Worm (Caenorhabditis elegans): ENCODE measurements around the gene vhl-1.
A peak's percentile ranks its signal among the peaks of the same experiment; 100 is the strongest.

The vhl-1 gene

DNA sequence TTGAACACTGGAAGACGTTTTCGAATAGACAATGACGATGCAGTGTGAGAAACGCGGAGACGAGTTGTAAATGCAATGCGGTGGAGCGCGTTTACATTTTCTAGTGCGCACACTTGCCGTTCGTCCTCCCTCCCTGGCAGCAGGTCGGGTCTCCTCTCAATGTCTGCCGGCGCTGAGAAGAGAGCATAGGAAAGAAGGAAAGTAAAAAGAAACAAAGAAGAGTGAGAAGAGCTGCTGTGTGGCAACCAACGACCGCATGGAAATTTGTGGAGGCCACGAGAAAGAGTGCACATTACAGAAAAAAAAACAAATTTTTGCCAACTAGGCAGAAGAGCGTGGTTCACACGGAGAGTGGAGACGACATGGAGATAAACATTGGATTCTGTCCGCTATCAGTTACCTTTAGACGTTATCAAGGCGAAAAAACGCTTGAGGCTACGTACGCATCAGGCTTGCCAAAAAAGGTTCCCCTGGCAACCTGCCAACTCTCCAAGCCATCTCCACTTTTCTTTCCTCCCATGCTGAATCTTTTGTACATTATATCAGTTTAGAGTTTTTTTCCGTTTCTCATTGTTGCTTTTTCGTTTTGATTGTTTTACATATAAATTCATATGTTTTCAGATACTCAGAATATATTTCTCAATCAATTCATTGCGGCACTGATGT is 7.4 kb upstream of the vhl-1 start, which contains the start of the genes snrp-40.1 and F08G12.3 (continued):
- TF ChIP-seq mab-9 (GFP tag; IDR thresholded peaks at IDR 0.05) (no peak), elt-2 (tag; optimal IDR thresholded peaks at IDR 0.05) (peak; percentile 34), aha-1 (tag; optimal IDR thresholded peaks at IDR 0.05) (no peak), nhr-85 (tag) (peak; percentile 38), nhr-47 (tag; optimal IDR thresholded peaks at IDR 0.05) (peak; percentile 76), xbp-1 (tag; optimal IDR thresholded peaks at IDR 0.05) (peak; percentile 73), rnt-1 (tag; optimal IDR thresholded peaks at IDR 0.05) (peak; percentile 83), efl-1 (optimal IDR thresholded peaks at IDR 0.05) (peak; percentile 53 to 69), efl-1 (GFP tag; optimal IDR thresholded peaks at IDR 0.05 in 1 of 2) (peak; percentile 28 to 91), ceh-90 (tag; optimal IDR thresholded peaks at IDR 0.05) (no peak), fkh-8 (tag; optimal IDR thresholded peaks at IDR 0.05) (peak; percentile 93), snu-23 (GFP tag; optimal IDR thresholded peaks at IDR 0.05) (peak; percentile 86), ama-1 (optimal IDR thresholded peaks at IDR 0.05) (no peak), egl-13 (tag; optimal IDR thresholded peaks at IDR 0.05) (peak; percentile 67), zag-1 (tag; optimal IDR thresholded peaks at IDR 0.05) (no peak), mep-1 (tag; optimal IDR thresholded peaks at IDR 0.05) (peak; percentile 87), lsy-2 (tag; optimal IDR thresholded peaks at IDR 0.05) (peak; percentile 46 to 84), ztf-11 (tag; optimal IDR thresholded peaks at IDR 0.05) (peak in 1 of 2 experiments; percentile 60), lir-3 (tag; optimal IDR thresholded peaks at IDR 0.05; ENCODE audit: poor library complexity) (peak; percentile 36), ets-5 (GFP tag; IDR thresholded peaks at IDR 0.05) (no peak), unc-62 (GFP tag; optimal IDR thresholded peaks at IDR 0.05) (no peak), sox-4 (tag; optimal IDR thresholded peaks at IDR 0.05) (peak; percentile 10), aly-2 (tag; optimal IDR thresholded peaks at IDR 0.05) (no peak), swsn-7 (tag; optimal IDR thresholded peaks at IDR 0.05) (peak; percentile 80), hlh-17 (GFP tag; optimal IDR thresholded peaks at IDR 0.05; ENCODE audit: borderline replicate concordance) (no peak), nhr-237 (tag; optimal IDR thresholded peaks at IDR 0.05) (peak; percentile 12), ztf-4 (tag; optimal IDR thresholded peaks at IDR 0.05) (peak; percentile 33), irx-1 (tag; optimal IDR thresholded peaks at IDR 0.05) (no peak), nhr-71 (tag; optimal IDR thresholded peaks at IDR 0.05) (peak; percentile 87), lin-15B (tag; optimal IDR thresholded peaks at IDR 0.05) (peak; percentile 52), nhr-12 (tag; optimal IDR thresholded peaks at IDR 0.05) (no peak), unc-86 (tag; optimal IDR thresholded peaks at IDR 0.05) (peak; percentile 63), jun-1 (tag; optimal IDR thresholded peaks at IDR 0.05) (peak; percentile 65), mdl-1 (tag; optimal IDR thresholded peaks at IDR 0.05) (peak in 1 of 2 experiments; percentile 86), unc-130 (tag; optimal IDR thresholded peaks at IDR 0.05) (peak; percentile 75), nhr-28 (tag; optimal IDR thresholded peaks at IDR 0.05) (no peak), pag-3 (tag; optimal IDR thresholded peaks at IDR 0.05; ENCODE audit: borderline replicate concordance, insufficient read depth) (peak; percentile 83), C16A3.4 (tag; optimal IDR thresholded peaks at IDR 0.05) (peak; percentile 83), nhr-90 (tag; optimal IDR thresholded peaks at IDR 0.05; ENCODE audit: poor library complexity) (peak; percentile 6), lin-35 (GFP tag; optimal IDR thresholded peaks at IDR 0.05) (peak; percentile 58 to 66), nhr-19 (GFP tag; conservative IDR thresholded peaks at IDR 0.05) (peak; percentile 74), nhr-84 (tag; optimal IDR thresholded peaks at IDR 0.05) (no peak), fos-1 (tag; optimal IDR thresholded peaks at IDR 0.05) (peak; percentile 48), ceh-82 (tag; optimal IDR thresholded peaks at IDR 0.05) (peak; percentile 28 to 90 (median 56)), dpl-1 (GFP tag; optimal IDR thresholded peaks at IDR 0.05) (peak; percentile 26 to 58 (median 43)), skn-1 (tag; optimal IDR thresholded peaks at IDR 0.05) (peak; percentile 83)
